Fruit fly (Drosophila melanogaster) whole organism, embryonic: ENCODE measurements around the gene Lst8.

Source experiments
- Antp ChIP-seq: fragments of 200-800 bp; sonication (Bioruptor generic); optimal IDR thresholded peaks from 3 replicates; lab custom pipeline; 2016; ENCODE audit warnings: missing biosample characterization, missing genetic modification characterization
- CG10543 ChIP-seq: fragments of 200-800 bp; sonication (Bioruptor generic); optimal IDR thresholded peaks from 3 replicates; lab custom pipeline; 2017; ENCODE audit warnings: missing biosample characterization, mild to moderate bottlenecking, missing genetic modification characterization, moderate library complexity
- CG11093 ChIP-seq: fragments of 200-800 bp; sonication (Bioruptor generic); IDR thresholded peaks from 3 replicates; pipeline ENCODE4 v1.3.6; 2022; ENCODE audit warnings: missing biosample characterization, missing genetic modification characterization
- CG11723 ChIP-seq: fragments of 200-800 bp; sonication (Bioruptor generic); optimal IDR thresholded peaks from 2 replicates; lab custom pipeline; 2017; ENCODE audit warnings: missing biosample characterization, mild to moderate bottlenecking, missing genetic modification characterization
- CG12391 ChIP-seq: fragments of 200-800 bp; sonication (Bioruptor generic); optimal IDR thresholded peaks from 3 replicates; lab custom pipeline; 2018; ENCODE audit warnings: missing biosample characterization, mild to moderate bottlenecking, missing genetic modification characterization, moderate library complexity
- CG12769 ChIP-seq: fragments of 200-800 bp; sonication (Bioruptor generic); optimal IDR thresholded peaks from 2 replicates; lab custom pipeline; 2019; ENCODE audit warnings: missing biosample characterization, mild to moderate bottlenecking, missing genetic modification characterization, moderate library complexity
- CG12942 ChIP-seq: fragments of 200-800 bp; sonication (Bioruptor generic); optimal IDR thresholded peaks from 3 replicates; lab custom pipeline; 2016; ENCODE audit warnings: missing biosample characterization, missing genetic modification characterization
- CG17802 ChIP-seq: fragments of 200-800 bp; sonication (Bioruptor generic); optimal IDR thresholded peaks from 2 replicates; lab custom pipeline; 2018; ENCODE audit warnings: missing biosample characterization, mild to moderate bottlenecking, missing genetic modification characterization, moderate library complexity
- CG17829 ChIP-seq: fragments of 200-800 bp; optimal IDR thresholded peaks from 2 replicates; lab custom pipeline; 2019; ENCODE audit warnings: missing biosample characterization, mild to moderate bottlenecking, missing genetic modification characterization, moderate library complexity
- CG18011 ChIP-seq: fragments of 200-800 bp; sonication (Bioruptor generic); optimal IDR thresholded peaks from 2 replicates; lab custom pipeline; 2017; ENCODE audit warnings: missing biosample characterization, missing genetic modification characterization, mild to moderate bottlenecking, moderate library complexity, missing genotype
- CG18262 ChIP-seq: fragments of 200-800 bp; optimal IDR thresholded peaks from 3 replicates; lab custom pipeline; 2019; ENCODE audit warnings: missing biosample characterization, mild to moderate bottlenecking, missing genetic modification characterization, moderate library complexity
- CG1832 ChIP-seq: fragments of 200-800 bp; sonication (Bioruptor generic); optimal IDR thresholded peaks from 2 replicates; lab custom pipeline; 2017; ENCODE audit warnings: missing biosample characterization, mild to moderate bottlenecking, missing genetic modification characterization, inconsistent platforms
- CG2116 ChIP-seq: fragments of 200-800 bp; sonication (Bioruptor generic); optimal IDR thresholded peaks from 3 replicates; lab custom pipeline; 2018; ENCODE audit warnings: missing biosample characterization, mild to moderate bottlenecking, missing genetic modification characterization
- CG30020 ChIP-seq: fragments of 200-800 bp; optimal IDR thresholded peaks from 2 replicates; lab custom pipeline; 2019; ENCODE audit warnings: missing biosample characterization, mild to moderate bottlenecking, missing genetic modification characterization, moderate library complexity
- CG3838 ChIP-seq: fragments of 200-800 bp; sonication (Bioruptor generic); optimal IDR thresholded peaks from 3 replicates; lab custom pipeline; 2016; ENCODE audit warnings: missing biosample characterization, missing genetic modification characterization
- CG4282 ChIP-seq: fragments of 200-800 bp; sonication (Bioruptor generic); optimal IDR thresholded peaks from 2 replicates; lab custom pipeline; 2016; ENCODE audit warnings: missing biosample characterization, missing genetic modification characterization
- CG4820 ChIP-seq: fragments of 200-800 bp; sonication (Bioruptor generic); optimal IDR thresholded peaks from 3 replicates; lab custom pipeline; 2016; ENCODE audit warnings: missing biosample characterization, missing genetic modification characterization
- CG6654 ChIP-seq: fragments of 200-800 bp; sonication (Bioruptor generic); optimal IDR thresholded peaks from 2 replicates; lab custom pipeline; 2017; ENCODE audit warnings: missing biosample characterization, mild to moderate bottlenecking, missing genetic modification characterization
- CG6791 ChIP-seq: fragments of 200-800 bp; sonication (Bioruptor generic); IDR thresholded peaks from 3 replicates; pipeline ENCODE4 v1.3.6; 2022; ENCODE audit warnings: missing biosample characterization, missing genetic modification characterization; ENCODE audit not compliant: partially characterized antibody
- CG7372 ChIP-seq: fragments of 200-800 bp; sonication (Bioruptor generic); IDR thresholded peaks from 2 replicates; pipeline ENCODE4 v1.3.6; 2022; ENCODE audit warnings: missing biosample characterization, missing genetic modification characterization
- CG7786 ChIP-seq: fragments of 200-800 bp; sonication (Bioruptor generic); optimal IDR thresholded peaks from 2 replicates; lab custom pipeline; 2016; ENCODE audit warnings: missing biosample characterization, missing genetic modification characterization
- CG9817 ChIP-seq: fragments of 200-800 bp; sonication (Bioruptor generic); optimal IDR thresholded peaks from 2 replicates; lab custom pipeline; 2018; ENCODE audit warnings: missing biosample characterization, mild to moderate bottlenecking, missing genetic modification characterization, moderate library complexity
- Dek ChIP-seq: fragments of 200-800 bp; sonication (Bioruptor generic); optimal IDR thresholded peaks from 3 replicates; lab custom pipeline; 2019; ENCODE audit warnings: missing biosample characterization, mild to moderate bottlenecking, missing genetic modification characterization, moderate library complexity
- Eip74EF ChIP-seq, 2 experiments: fragments of 200-800 bp in 1 of 2; fragments of >200 bp in 1 of 2; sonication (Bioruptor generic) in 1 of 2; optimal IDR thresholded peaks; 2 replicates each; lab custom pipeline; 2017 to 2019; ENCODE audit warnings: missing biosample characterization in 2 of 2, missing genetic modification characterization in 2 of 2, mild to moderate bottlenecking in 1 of 2, moderate library complexity in 1 of 2
- H15 ChIP-seq: fragments of 200-800 bp; sonication (Bioruptor generic); IDR thresholded peaks from 3 replicates; pipeline ENCODE4 v1.3.6; 2022; ENCODE audit warnings: missing biosample characterization, missing genetic modification characterization
- Lpt ChIP-seq: fragments of >200 bp; optimal IDR thresholded peaks from 2 replicates; lab custom pipeline; 2018; ENCODE audit warnings: missing biosample characterization, missing genetic modification characterization
- NfI ChIP-seq: fragments of 200-800 bp; sonication (Bioruptor generic); optimal IDR thresholded peaks from 3 replicates; lab custom pipeline; 2018; ENCODE audit warnings: missing biosample characterization, mild to moderate bottlenecking, missing genetic modification characterization, moderate library complexity
- Poxn ChIP-seq: fragments of 200-800 bp; sonication (Bioruptor generic); IDR thresholded peaks from 2 replicates; pipeline ENCODE4 v1.3.6; 2022; ENCODE audit warnings: missing biosample characterization, missing genetic modification characterization
- Ptx1 ChIP-seq: fragments of 200-800 bp; sonication (Bioruptor generic); IDR thresholded peaks from 2 replicates; pipeline ENCODE4 v1.3.6; 2022; ENCODE audit warnings: missing biosample characterization, missing genetic modification characterization
- YL-1 ChIP-seq: fragments of 200-800 bp; sonication (Bioruptor generic); optimal IDR thresholded peaks from 3 replicates; lab custom pipeline; 2017; ENCODE audit warnings: missing biosample characterization, mild to moderate bottlenecking, missing genetic modification characterization
- dmrt99B ChIP-seq: fragments of 200-800 bp; sonication (Bioruptor generic); optimal IDR thresholded peaks from 2 replicates; lab custom pipeline; 2018; ENCODE audit warnings: missing biosample characterization, mild to moderate bottlenecking, missing genetic modification characterization, moderate library complexity
- gcm ChIP-seq: fragments of 200-800 bp; sonication (Bioruptor generic); optimal IDR thresholded peaks from 2 replicates; lab custom pipeline; 2019; ENCODE audit warnings: missing biosample characterization, mild to moderate bottlenecking, missing genetic modification characterization, moderate library complexity
- gsb ChIP-seq: fragments of 200-800 bp; sonication (Bioruptor generic); IDR thresholded peaks from 2 replicates; pipeline ENCODE4 v1.3.6; 2022; ENCODE audit warnings: missing biosample characterization, missing genetic modification characterization
- gsb-n ChIP-seq: fragments of 200-800 bp; sonication (Bioruptor generic); optimal IDR thresholded peaks from 3 replicates; lab custom pipeline; 2018; ENCODE audit warnings: missing biosample characterization, mild to moderate bottlenecking, missing genetic modification characterization
- hb ChIP-seq: fragments of 200-800 bp; sonication (Bioruptor generic); IDR thresholded peaks from 3 replicates; pipeline ENCODE4 v1.3.6; 2022; ENCODE audit warnings: missing biosample characterization, missing genetic modification characterization; ENCODE audit not compliant: partially characterized antibody
- jigr1 ChIP-seq: fragments of 200-800 bp; sonication (Bioruptor generic); IDR thresholded peaks from 3 replicates; pipeline ENCODE4 v1.3.6; 2022; ENCODE audit warnings: missing biosample characterization, missing genetic modification characterization
- kni ChIP-seq: fragments of 200-800 bp; sonication (Bioruptor generic); optimal IDR thresholded peaks from 3 replicates; lab custom pipeline; 2017; ENCODE audit warnings: mild to moderate bottlenecking, missing biosample characterization, missing genetic modification reagents, missing genetic modification characterization
- lab ChIP-seq: fragments of 200-800 bp; sonication (Bioruptor generic); optimal IDR thresholded peaks from 3 replicates; lab custom pipeline; 2017; ENCODE audit warnings: missing biosample characterization, missing genetic modification characterization, mild to moderate bottlenecking, moderate library complexity, missing genetic modification reagents
- lilli ChIP-seq: fragments of 200-800 bp; sonication (Bioruptor generic); optimal IDR thresholded peaks from 3 replicates; lab custom pipeline; 2016; ENCODE audit warnings: missing biosample characterization, missing genetic modification characterization
- luna ChIP-seq: fragments of 200-800 bp; sonication (Bioruptor generic); optimal IDR thresholded peaks from 2 replicates; lab custom pipeline; 2016; ENCODE audit warnings: missing biosample characterization, missing genetic modification characterization
- mirr ChIP-seq: fragments of 200-800 bp; sonication (Bioruptor generic); optimal IDR thresholded peaks from 3 replicates; lab custom pipeline; 2018; ENCODE audit warnings: missing biosample characterization, mild to moderate bottlenecking, missing genetic modification characterization
- nerfin-2 ChIP-seq: fragments of 200-800 bp; sonication (Bioruptor generic); IDR thresholded peaks from 2 replicates; pipeline ENCODE4 v1.3.6; 2022; ENCODE audit warnings: missing biosample characterization, missing genetic modification characterization; ENCODE audit not compliant: partially characterized antibody
- nmo ChIP-seq: fragments of 200-800 bp; sonication (Bioruptor generic); optimal IDR thresholded peaks from 2 replicates; lab custom pipeline; 2018; ENCODE audit warnings: missing biosample characterization, mild to moderate bottlenecking, missing genetic modification characterization, moderate library complexity
- odd ChIP-seq: fragments of 200-800 bp; sonication (Bioruptor generic); optimal IDR thresholded peaks from 2 replicates; lab custom pipeline; 2017; ENCODE audit warnings: missing biosample characterization, mild to moderate bottlenecking, missing genetic modification characterization
- pho ChIP-seq: fragments of 200-800 bp; sonication (Bioruptor generic); optimal IDR thresholded peaks from 2 replicates; lab custom pipeline; 2016; ENCODE audit warnings: missing biosample characterization, missing genetic modification characterization
- shn ChIP-seq: fragments of 200-800 bp; sonication (Bioruptor generic); optimal IDR thresholded peaks from 3 replicates; lab custom pipeline; 2016; ENCODE audit warnings: missing biosample characterization, missing genetic modification characterization
- sisA ChIP-seq: fragments of 200-800 bp; sonication (Bioruptor generic); IDR thresholded peaks from 2 replicates; pipeline ENCODE4 v1.3.6; 2022; ENCODE audit warnings: missing biosample characterization, missing genetic modification characterization
- slp2 ChIP-seq: fragments of 200-800 bp; sonication (Bioruptor generic); optimal IDR thresholded peaks from 2 replicates; lab custom pipeline; 2016; ENCODE audit warnings: missing biosample characterization, missing genetic modification characterization
- twi ChIP-seq: fragments of 200-800 bp; optimal IDR thresholded peaks from 2 replicates; lab custom pipeline; 2019; ENCODE audit warnings: missing biosample characterization, mild to moderate bottlenecking, missing genetic modification characterization, moderate library complexity

Gene Lst8

DNA sequence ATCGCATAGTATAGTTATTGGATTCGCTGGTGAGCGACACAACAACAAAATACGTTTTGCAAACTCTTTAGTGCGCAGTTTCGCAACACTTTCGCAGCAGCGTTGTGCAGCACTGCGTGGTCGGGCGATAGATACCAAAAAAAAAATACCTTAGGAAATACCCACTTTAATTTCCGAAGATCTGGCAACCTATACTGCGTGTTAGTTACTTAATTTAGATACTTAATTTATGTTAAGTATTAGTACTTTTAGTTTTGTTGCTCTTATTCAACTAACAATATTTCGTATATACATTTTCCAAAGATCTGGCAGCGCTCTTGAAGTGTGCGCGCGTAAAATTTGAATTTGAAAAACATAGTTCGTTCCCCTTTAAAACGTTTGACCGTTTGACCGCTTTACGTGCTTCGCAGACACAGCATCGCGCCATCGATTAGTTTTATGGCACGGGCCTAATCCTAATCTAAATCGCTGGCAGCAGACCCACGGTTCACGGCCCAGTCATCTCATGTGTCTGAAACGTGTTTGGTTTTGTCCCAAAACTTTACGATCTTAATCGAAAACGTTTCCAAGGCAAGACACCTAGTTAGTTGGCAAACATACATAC lies 25.7 kb downstream of the Lst8 start, which contains the start of gene LPCAT (continued):
- TF ChIP-seq CG10543 (peak; percentile 7), CG17802 (tag; lab: Kevin White, UChicago) (peak; percentile 48), gsb (peak; percentile 67; the same call in 1 of the 2 replicates), lab (peak; percentile 82), dmrt99B (peak; percentile 41), mirr (GFP tag; lab: Kevin White, UChicago) (no peak), CG30020 (no peak), CG2116 (GFP tag; lab: Kevin White, UChicago) (peak; percentile 38), NfI (GFP tag; lab: Kevin White, UChicago) (peak; percentile 39), CG9817 (tag; lab: Kevin White, UChicago) (peak; percentile 70), CG4282 (GFP tag; lab: Kevin White, UChicago) (peak; percentile 59), CG17829 (tag; lab: Kevin White, UChicago) (peak; percentile 47), gcm (no peak), jigr1 (GFP tag; lab: Robert Waterston, UW) (0 out of 3 replicates have a peak, but pooled peaks have one; percentile 52), CG12769 (tag; lab: Kevin White, UChicago) (peak; percentile 72), pho (GFP tag; lab: Kevin White, UChicago) (peak; percentile 60), CG3838 (GFP tag; lab: Kevin White, UChicago) (no peak), Antp (peak; percentile 75), twi (no peak), kni (GFP tag; lab: Kevin White, UChicago) (no peak), CG11093 (peak; percentile 65; the same call in 1 of the 3 replicates), Eip74EF (GFP tag; optimal IDR thresholded peaks at IDR 0.05; lab: Kevin White, UChicago) (no peak), hb (GFP tag; lab: Robert Waterston, UW) (no peak), Ptx1 (GFP tag; lab: Robert Waterston, UW) (peak; percentile 88), CG7786 (GFP tag; lab: Kevin White, UChicago) (peak; percentile 64), Poxn (0 out of 2 replicates have a peak, but pooled peaks have one; percentile 32), nerfin-2 (GFP tag; lab: Robert Waterston, UW) (peak; percentile 48), CG7372 (peak; percentile 72), luna (GFP tag; lab: Kevin White, UChicago) (peak; percentile 10), nmo (peak; percentile 83), Lpt (no peak), lilli (peak; percentile 94), CG12942 (peak; percentile 38), CG18011 (GFP tag; lab: Kevin White, UChicago) (peak; percentile 14), CG1832 (no peak), odd (GFP tag; lab: Kevin White, UChicago) (no peak), gsb-n (tag; lab: Kevin White, UChicago) (no peak), CG6791 (peak; percentile 78), shn (peak; percentile 56), YL-1 (GFP tag; lab: Kevin White, UChicago) (peak; percentile 4), CG4820 (GFP tag; lab: Kevin White, UChicago) (peak; percentile 79), Dek (tag; lab: Kevin White, UChicago) (no peak), CG12391 (peak; percentile 75), sisA (GFP tag; lab: Robert Waterston, UW) (peak; percentile 87), slp2 (GFP tag; lab: Kevin White, UChicago) (peak; percentile 60), H15 (GFP tag; lab: Robert Waterston, UW) (0 out of 3 replicates have a peak, but pooled peaks have one; percentile 50), CG11723 (GFP tag; lab: Kevin White, UChicago) (no peak), CG6654 (GFP tag; lab: Kevin White, UChicago) (no peak), CG18262 (tag; lab: Kevin White, UChicago) (peak; percentile 25)
